Worm (Caenorhabditis elegans): Measurements from ENCODE around the gene K10D2.8.

The K10D2.8 gene

ce11 chrIII:5172470-5172869 lies 16.1 kb upstream of the K10D2.8 start, which contains the start of gene K10D2.5 (continued):
- TF ChIP-seq nhr-80 (tag; optimal IDR thresholded peaks at IDR 0.05) (peak; percentile 80), F37B4.10 (GFP tag; IDR thresholded peaks at IDR 0.05) (no peak), mes-4 (tag; optimal IDR thresholded peaks at IDR 0.05) (no peak), sptf-2 (GFP tag; optimal IDR thresholded peaks at IDR 0.05) (peak; percentile 66), F33H1.4 (GFP tag; IDR thresholded peaks at IDR 0.05) (peak; percentile 83), mel-28 (tag; optimal IDR thresholded peaks at IDR 0.05; ENCODE audit: borderline replicate concordance) (peak; percentile 31), let-526 (GFP tag; IDR thresholded peaks at IDR 0.05) (peak; percentile 96), pbrm-1 (GFP tag; IDR thresholded peaks at IDR 0.05) (peak; percentile 93), F52B5.7 (tag; optimal IDR thresholded peaks at IDR 0.05) (peak; percentile 68), die-1 (tag; optimal IDR thresholded peaks at IDR 0.05) (peak; percentile 60), F57A8.1 (GFP tag; optimal IDR thresholded peaks at IDR 0.05) (peak; percentile 65), xnd-1 (tag; optimal IDR thresholded peaks at IDR 0.05) (peak; percentile 27), chd-7 (tag; optimal IDR thresholded peaks at IDR 0.05) (peak; percentile 78), C17E4.6 (GFP tag; IDR thresholded peaks at IDR 0.05) (peak; percentile 92), ceh-100 (GFP tag; IDR thresholded peaks at IDR 0.05) (peak; percentile 99), nhr-90 (tag; optimal IDR thresholded peaks at IDR 0.05) (no peak), Y53F4B.3 (GFP tag; IDR thresholded peaks at IDR 0.05) (peak; percentile 86), nhr-120 (GFP tag; IDR thresholded peaks at IDR 0.05) (0 out of 2 replicates have a peak, but pooled peaks have one; percentile 88), gei-17 (GFP tag; optimal IDR thresholded peaks at IDR 0.05) (no peak), somi-1 (GFP tag; optimal IDR thresholded peaks at IDR 0.05) (peak; percentile 84), ets-4 (GFP tag; optimal IDR thresholded peaks at IDR 0.05) (no peak), K12H6.12 (tag; optimal IDR thresholded peaks at IDR 0.05) (peak; percentile 92), Y79H2A.3 (GFP tag; conservative IDR thresholded peaks at IDR 0.05) (peak; percentile 87), ztf-18 (tag; optimal IDR thresholded peaks at IDR 0.05) (peak; percentile 82), ccch-3 (GFP tag; optimal IDR thresholded peaks at IDR 0.05) (peak; percentile 95), D2030.7 (GFP tag; IDR thresholded peaks at IDR 0.05) (peak; percentile 99), rcor-1 (GFP tag; IDR thresholded peaks at IDR 0.05) (peak; percentile 96), ztf-25 (GFP tag; IDR thresholded peaks at IDR 0.05) (peak; percentile 100), egrh-3 (GFP tag; IDR thresholded peaks at IDR 0.05) (peak; percentile 91), ztf-22 (GFP tag; optimal IDR thresholded peaks at IDR 0.05) (peak; percentile 72), repo-1 (tag; optimal IDR thresholded peaks at IDR 0.05) (no peak), snpc-4 (GFP tag; optimal IDR thresholded peaks at IDR 0.05) (no peak), snpc-4 (tag; optimal IDR thresholded peaks at IDR 0.05) (peak; percentile 39 to 80 (median 68)), Y67H2A.10 (GFP tag; conservative IDR thresholded peaks at IDR 0.05) (peak; percentile 97), let-607 (tag; optimal IDR thresholded peaks at IDR 0.05) (peak; percentile 20 to 65), attf-5 (GFP tag; optimal IDR thresholded peaks at IDR 0.05) (peak; percentile 99), egl-18 (GFP tag; IDR thresholded peaks at IDR 0.05) (no peak), madf-10 (tag; optimal IDR thresholded peaks at IDR 0.05) (peak; percentile 92), egl-44 (GFP tag; IDR thresholded peaks at IDR 0.05) (peak; percentile 66; the same call in 1 of the 2 replicates), lin-26 (GFP tag; IDR thresholded peaks at IDR 0.05) (peak; percentile 81), aptf-3 (GFP tag; IDR thresholded peaks at IDR 0.05) (peak; percentile 63; the same call in 1 of the 2 replicates), dpl-1 (GFP tag; optimal IDR thresholded peaks at IDR 0.05) (peak; percentile 77), snpc-1.3 (tag; optimal IDR thresholded peaks at IDR 0.05; ENCODE audit: insufficient read depth) (peak; percentile 70), lin-40 (tag; optimal IDR thresholded peaks at IDR 0.05) (peak; percentile 80), C06A6.2 (GFP tag; conservative IDR thresholded peaks at IDR 0.05) (0 out of 2 replicates have a peak, but pooled peaks have one; percentile 50), zfh-2 (GFP tag; conservative IDR thresholded peaks at IDR 0.05) (peak; percentile 88), ama-1 (optimal IDR thresholded peaks at IDR 0.05) (no peak), ama-1 (GFP tag; optimal IDR thresholded peaks at IDR 0.05) (no peak), T26A5.8 (tag; optimal IDR thresholded peaks at IDR 0.05) (no peak), B0336.3 (GFP tag; IDR thresholded peaks at IDR 0.05) (peak; percentile 86)
